Worm (Caenorhabditis elegans): ENCODE results near the gene srh-70.

srh-70 gene

DNA sequence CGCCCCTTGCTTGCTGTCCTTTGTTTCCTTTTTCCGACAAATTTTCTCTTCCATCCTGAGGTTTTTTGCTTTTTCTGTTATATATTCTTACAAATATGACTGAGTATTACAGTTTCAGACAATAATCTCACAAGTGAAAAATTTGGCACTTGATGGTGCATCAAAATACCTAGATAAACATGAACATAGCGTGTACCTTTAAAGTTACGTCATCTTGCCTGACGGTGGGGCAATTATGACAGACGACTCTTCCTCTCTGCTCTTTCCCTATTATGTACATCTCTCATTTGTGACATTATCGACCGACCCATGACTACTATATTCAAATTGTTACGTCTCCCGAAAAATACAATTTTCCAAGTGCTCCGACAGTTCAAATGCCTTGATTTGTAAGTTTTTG, 36.0 kb downstream of the srh-70 start, which contains the start of gene fbxb-102:
Gene fbxb-102, plus strand, starts transcription at position 301 of the 400 bp plus-strand sequence.
- TF ChIP-seq lsy-2 (tag; optimal IDR thresholded peaks at IDR 0.05) (no peak), sem-2 (GFP tag; optimal IDR thresholded peaks at IDR 0.05) (no peak), zip-8 (tag; optimal IDR thresholded peaks at IDR 0.05) (peak; percentile 44), blmp-1 (tag; optimal IDR thresholded peaks at IDR 0.05) (no peak), ceh-39 (tag; optimal IDR thresholded peaks at IDR 0.05) (no peak), pha-4 (tag; optimal IDR thresholded peaks at IDR 0.05) (no peak), lin-13 (tag; optimal IDR thresholded peaks at IDR 0.05) (no peak)

DNA sequence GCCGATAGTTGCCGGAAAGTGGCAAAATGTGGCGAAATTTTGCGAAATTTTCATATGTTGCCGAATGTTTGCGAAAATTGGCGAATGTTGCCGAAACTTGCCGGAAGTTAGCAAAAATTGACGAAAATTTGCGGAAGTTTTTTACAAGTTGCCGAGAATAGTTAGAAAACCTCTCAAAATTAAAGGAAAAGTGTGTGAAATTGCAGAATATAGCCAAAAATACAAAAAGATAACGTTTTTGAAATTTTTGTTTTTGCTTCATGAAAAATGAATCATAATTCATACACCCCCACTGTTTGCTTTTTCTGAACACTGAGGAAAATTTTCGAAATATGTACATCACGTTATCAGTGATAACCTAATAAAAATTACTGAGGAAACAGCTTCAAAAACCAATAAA, 37.0 kb downstream of the srh-70 start:
- no peak for TF ChIP-seq blmp-1 (tag; optimal IDR thresholded peaks at IDR 0.05)

DNA sequence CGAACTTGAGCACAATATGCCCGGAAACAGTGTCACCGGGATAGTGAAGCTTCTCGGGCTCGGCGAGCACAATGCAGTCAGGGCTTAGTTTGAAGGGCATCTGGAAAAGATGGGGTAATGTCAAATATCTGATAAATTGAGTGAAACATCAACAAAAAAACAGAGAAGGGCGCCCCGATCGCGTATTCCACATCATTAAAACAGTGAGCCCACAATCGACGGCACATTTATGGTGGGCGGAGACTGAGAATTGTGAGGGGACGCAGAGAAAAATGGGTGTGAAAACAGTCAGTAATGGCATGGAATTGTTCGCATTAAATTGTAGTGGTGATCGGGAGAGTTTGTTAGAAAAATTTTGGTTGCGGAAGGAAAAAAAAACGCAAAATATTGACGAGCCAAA, 37.8 kb downstream of the srh-70 start, which contains the start of gene arrd-9:
Gene arrd-9, minus strand, starts transcription at position 101 of the 400 bp plus-strand sequence.
- no peak for TF ChIP-seq ham-2 (GFP tag; optimal IDR thresholded peaks at IDR 0.05)
- no peak for TF ChIP-seq unc-62 (GFP tag; optimal IDR thresholded peaks at IDR 0.05)
- no peak for TF ChIP-seq zip-8 (tag; optimal IDR thresholded peaks at IDR 0.05)
- no peak for TF ChIP-seq M03D4.4 (tag; optimal IDR thresholded peaks at IDR 0.05)
- no peak for TF ChIP-seq hlh-1 (tag; optimal IDR thresholded peaks at IDR 0.05)
- TF ChIP-seq bed-3 (GFP tag; optimal IDR thresholded peaks at IDR 0.05): no peak
- TF ChIP-seq nhr-28 (tag; optimal IDR thresholded peaks at IDR 0.05): no peak

DNA sequence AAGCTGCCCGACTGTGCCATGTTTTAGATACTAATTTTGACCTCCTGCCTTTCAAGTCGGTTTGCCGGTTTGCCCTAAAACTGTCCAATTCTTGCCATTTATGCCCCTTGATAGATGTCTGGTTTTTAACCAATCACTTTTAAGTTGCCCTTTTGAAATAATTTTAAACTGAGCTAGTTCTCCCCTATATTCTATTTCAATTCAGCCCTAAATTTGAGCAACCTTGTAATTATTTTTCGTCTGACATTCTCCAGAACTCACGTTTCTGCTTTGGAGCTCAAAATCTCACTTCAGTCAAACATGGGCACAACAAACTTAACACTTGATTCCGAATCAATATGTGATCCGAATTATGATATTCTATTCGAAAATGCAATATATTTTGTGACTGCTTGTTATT, 45.3 kb downstream of the srh-70 start, which contains the start of gene srg-17:
Gene srg-17, plus strand, starts transcription at position 301 of the 400 bp plus-strand sequence.
- no peak for TF ChIP-seq lin-13 (tag; optimal IDR thresholded peaks at IDR 0.05)
- TF ChIP-seq elt-3 (tag; optimal IDR thresholded peaks at IDR 0.05): no peak
- no peak for TF ChIP-seq lin-32 (GFP tag; optimal IDR thresholded peaks at IDR 0.05)
- TF ChIP-seq sptf-1 (tag; optimal IDR thresholded peaks at IDR 0.05): no peak

DNA sequence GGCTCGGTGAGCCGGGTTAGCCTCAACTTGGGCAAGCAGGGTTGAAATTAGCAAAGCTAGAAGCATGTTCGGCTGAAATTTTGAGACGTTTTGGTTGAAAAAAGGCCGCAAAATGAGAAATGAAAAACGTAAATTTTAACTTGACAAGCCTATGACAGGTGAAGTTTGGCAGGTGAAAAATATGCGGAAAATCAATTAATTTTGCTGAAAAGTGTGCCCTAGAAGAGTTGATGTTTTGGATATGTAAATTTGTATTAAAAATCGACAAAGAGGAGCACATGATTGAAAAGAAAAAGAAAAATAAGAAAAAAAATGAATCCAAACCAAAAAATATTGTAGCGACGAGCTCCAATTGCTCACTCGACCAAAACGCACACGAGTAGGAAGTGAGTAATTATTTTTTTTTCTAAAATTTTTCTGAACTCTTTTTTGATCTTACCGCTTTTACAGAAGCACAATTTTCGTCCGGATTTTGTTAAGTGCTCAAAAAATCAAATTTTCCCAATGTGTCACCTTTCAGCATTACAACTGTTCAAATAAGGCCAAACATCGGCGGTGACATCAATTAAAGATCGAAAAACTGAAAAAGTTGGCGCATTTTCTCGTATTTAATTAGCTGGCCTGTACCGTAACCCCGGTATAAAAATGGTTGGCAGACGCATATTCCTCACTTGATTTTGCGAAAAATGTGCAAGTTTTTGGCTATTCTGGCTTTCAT, 47.4 kb downstream of the srh-70 start, which contains the start of the genes F15A4.5 and phat-8:
Gene F15A4.5, minus strand, starts transcription at position 101 of the 718 bp plus-strand sequence.
Gene phat-8, plus strand, starts transcription at position 668 of the 718 bp plus-strand sequence.
- TF ChIP-seq nhr-2 (tag; optimal IDR thresholded peaks at IDR 0.05) (no peak), ceh-39 (tag; optimal IDR thresholded peaks at IDR 0.05) (no peak), ceh-43 (GFP tag; optimal IDR thresholded peaks at IDR 0.05) (no peak), flh-1 (GFP tag; optimal IDR thresholded peaks at IDR 0.05) (no peak), unc-62 (GFP tag; optimal IDR thresholded peaks at IDR 0.05) (no peak), hlh-1 (tag; optimal IDR thresholded peaks at IDR 0.05) (no peak), elt-1 (tag; optimal IDR thresholded peaks at IDR 0.05; ENCODE audit: borderline replicate concordance, insufficient read depth) (no peak), nhr-76 (tag; optimal IDR thresholded peaks at IDR 0.05) (no peak), ztf-11 (tag; optimal IDR thresholded peaks at IDR 0.05) (no peak), snpc-4 (tag; optimal IDR thresholded peaks at IDR 0.05) (no peak), sem-2 (GFP tag; optimal IDR thresholded peaks at IDR 0.05) (no peak), ceh-83 (GFP tag; optimal IDR thresholded peaks at IDR 0.05) (no peak), mab-5 (tag; optimal IDR thresholded peaks at IDR 0.05) (no peak), pha-4 (tag; optimal IDR thresholded peaks at IDR 0.05) (no peak)

DNA sequence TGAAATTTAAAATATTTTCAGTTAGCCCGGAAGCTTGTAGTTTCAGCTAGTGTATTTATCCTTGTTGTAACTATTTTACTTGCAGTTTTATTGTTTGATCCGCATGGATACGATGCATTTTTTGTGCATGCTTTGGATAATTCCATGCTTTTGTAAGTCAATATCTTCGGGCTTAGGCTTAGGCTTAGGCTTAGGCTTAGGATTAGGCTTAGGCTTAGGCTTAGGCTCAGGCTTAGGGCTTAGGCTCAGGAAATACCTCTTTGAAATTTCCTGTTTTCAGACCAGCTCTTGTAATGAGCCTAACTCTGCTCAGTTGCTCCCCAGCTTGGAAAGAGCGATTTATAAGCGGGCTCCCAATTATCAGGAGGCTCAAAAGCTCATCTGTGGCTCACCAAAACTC, 51.6 kb downstream of the srh-70 start, which contains the start of gene srg-16:
Gene srg-16, plus strand, starts transcription at position 87 of the 400 bp plus-strand sequence.
- TF ChIP-seq zip-8 (tag; optimal IDR thresholded peaks at IDR 0.05): no peak
- no peak for TF ChIP-seq unc-62 (GFP tag; optimal IDR thresholded peaks at IDR 0.05)
- TF ChIP-seq sptf-1 (tag; optimal IDR thresholded peaks at IDR 0.05): no peak
- TF ChIP-seq lsy-2 (tag; optimal IDR thresholded peaks at IDR 0.05): no peak
- no peak for TF ChIP-seq drap-1 (GFP tag; optimal IDR thresholded peaks at IDR 0.05)
- no peak for TF ChIP-seq nhr-76 (tag; optimal IDR thresholded peaks at IDR 0.05)
- TF ChIP-seq mep-1 (tag; optimal IDR thresholded peaks at IDR 0.05): no peak
- TF ChIP-seq unc-120 (tag; optimal IDR thresholded peaks at IDR 0.05; ENCODE audit: poor library complexity, severe bottlenecking): no peak
- no peak for TF ChIP-seq cnd-1 (tag; optimal IDR thresholded peaks at IDR 0.05)

Data from whole organism, mixed stage, embryonic.